Worm (Caenorhabditis elegans) whole organism, early embryonic: ENCODE results near the gene csq-1.
A peak's percentile ranks its signal among the peaks of the same experiment; 100 is the strongest.

Experiments used
- B0310.2 ChIP-seq: sonication (generic microtip); optimal IDR thresholded peaks from 2 replicates; lab custom pipeline; 2016; ENCODE audit warnings: mild to moderate bottlenecking, missing genetic modification characterization, missing compliant biosample characterization
- F13C5.2 ChIP-seq: sonication (generic microtip); optimal IDR thresholded peaks from 2 replicates; lab custom pipeline; 2017; ENCODE audit warnings: mild to moderate bottlenecking, missing genetic modification characterization, inconsistent platforms, missing compliant biosample characterization
- aly-1 ChIP-seq: sonication (generic microtip); optimal IDR thresholded peaks from 2 replicates; lab custom pipeline; 2016; ENCODE audit warnings: missing genetic modification characterization, missing compliant biosample characterization
- ama-1 ChIP-seq: fragments of 150-350 bp; optimal IDR thresholded peaks from 2 replicates; lab custom pipeline; 2014
- ceh-13 ChIP-seq: fragments of 200-800 bp; sonication (Bioruptor generic); optimal IDR thresholded peaks from 2 replicates; lab custom pipeline; 2018; ENCODE audit warnings: mild to moderate bottlenecking, missing genetic modification characterization, missing compliant biosample characterization
- ceh-36 ChIP-seq: sonication (generic microtip); optimal IDR thresholded peaks from 2 replicates; lab custom pipeline; 2016; ENCODE audit warnings: missing genetic modification characterization, inconsistent platforms, missing compliant biosample characterization
- ets-7 ChIP-seq: sonication (generic microtip); optimal IDR thresholded peaks from 2 replicates; lab custom pipeline; 2016; ENCODE audit warnings: missing genotype, missing genetic modification characterization, missing compliant biosample characterization
- flt-1 ChIP-seq: fragments of 200-800 bp; sonication (Bioruptor generic); IDR thresholded peaks from 2 replicates; pipeline ENCODE4 v1.3.6; 2022; ENCODE audit warnings: missing genetic modification characterization, missing compliant biosample characterization
- hmbx-1 ChIP-seq: sonication (generic microtip); optimal IDR thresholded peaks from 2 replicates; lab custom pipeline; 2016; ENCODE audit warnings: mild to moderate bottlenecking, missing genetic modification characterization, missing compliant biosample characterization
- hmg-4 ChIP-seq: fragments of 200-800 bp; sonication (Bioruptor generic); optimal IDR thresholded peaks from 2 replicates; lab custom pipeline; 2018; ENCODE audit warnings: mild to moderate bottlenecking, missing genetic modification characterization, missing compliant biosample characterization
- hnd-1 ChIP-seq: sonication (generic microtip); optimal IDR thresholded peaks from 2 replicates; lab custom pipeline; 2016; ENCODE audit warnings: missing genetic modification characterization, missing compliant biosample characterization
- pes-1 ChIP-seq: fragments of 200-800 bp; sonication (Bioruptor generic); IDR thresholded peaks from 2 replicates; pipeline ENCODE4 v1.3.6; 2022; ENCODE audit warnings: missing genetic modification reagents, missing genetic modification characterization, missing compliant biosample characterization
- scrt-1 ChIP-seq: fragments of 200-800 bp; sonication (Bioruptor generic); IDR thresholded peaks from 2 replicates; pipeline ENCODE4 v1.3.6; 2022; ENCODE audit warnings: missing genetic modification characterization, missing compliant biosample characterization
- sea-1 ChIP-seq: fragments of 200-800 bp; sonication (Bioruptor generic); conservative IDR thresholded peaks from 2 replicates; pipeline ENCODE4 v1.3.6; 2022; ENCODE audit warnings: missing genetic modification characterization, missing compliant biosample characterization
- tbx-11 ChIP-seq: fragments of 200-800 bp; sonication (Bioruptor generic); IDR thresholded peaks from 2 replicates; pipeline ENCODE4 v1.3.6; 2022; ENCODE audit warnings: missing genetic modification characterization, missing compliant biosample characterization
- tbx-37 ChIP-seq: fragments of 200-800 bp; sonication (Bioruptor generic); conservative IDR thresholded peaks from 2 replicates; pipeline ENCODE4 v1.3.6; 2022; ENCODE audit warnings: missing genetic modification reagents, missing genetic modification characterization, missing compliant biosample characterization
- tra-4 ChIP-seq: sonication (generic microtip); optimal IDR thresholded peaks from 2 replicates; lab custom pipeline; 2017; ENCODE audit warnings: missing genetic modification characterization, missing compliant biosample characterization

The csq-1 gene

DNA sequence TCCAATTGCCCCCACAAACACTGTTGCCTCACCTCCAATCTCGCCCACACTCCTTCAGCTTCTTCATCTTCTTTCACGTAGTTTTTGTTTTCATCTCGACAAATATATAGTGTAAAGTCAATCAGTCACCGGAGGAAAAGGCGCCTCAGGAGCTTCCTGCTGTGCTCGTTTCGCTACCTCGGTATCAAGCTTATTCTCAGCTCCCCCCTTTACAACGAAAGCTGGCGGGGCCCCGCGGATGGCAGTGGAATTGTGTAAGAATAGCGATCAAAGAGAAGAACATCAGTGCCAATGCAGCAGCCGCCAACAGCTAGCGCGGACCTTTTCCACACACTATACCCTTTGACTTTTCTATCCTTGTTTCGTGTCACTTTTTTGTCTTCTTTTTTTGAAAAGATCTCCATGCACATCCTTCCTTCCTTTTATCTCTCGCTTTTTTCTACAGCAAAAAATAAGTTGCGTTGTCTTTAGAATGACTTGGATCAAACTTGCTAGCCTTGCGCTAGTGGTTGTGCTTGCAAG lies at the start of gene csq-1:
csq-1 (plus strand) TSS at position 472 of the 522 bp plus-strand sequence.
- no peak for TF ChIP-seq aly-1
- no peak for TF ChIP-seq ama-1
- no peak for TF ChIP-seq hmbx-1 (tag; lab: Kevin White, UChicago)
- no peak for TF ChIP-seq tbx-11
- no peak for TF ChIP-seq B0310.2 (tag; lab: Kevin White, UChicago)

ce11 chrX:14636157-14636556 lies 48.5 kb upstream of the csq-1 start, which contains the start of gene F54E4.3:
TSS of gene F54E4.3 (minus strand) at chrX:14636421.
- TF ChIP-seq ama-1, result no peak
- no peak for TF ChIP-seq ceh-36 (tag; lab: Kevin White, UChicago)
- TF ChIP-seq scrt-1 (GFP tag; lab: Robert Waterston, UW), result no peak
- no peak for TF ChIP-seq sea-1 (GFP tag; lab: Robert Waterston, UW)
- TF ChIP-seq tbx-37 (GFP tag; lab: Robert Waterston, UW), result no peak
- no peak for TF ChIP-seq flt-1
- TF ChIP-seq tbx-11, result no peak
- no peak for TF ChIP-seq aly-1
- no peak for TF ChIP-seq hmbx-1 (tag; lab: Kevin White, UChicago)

ce11 chrX:14636712-14637111 lies 48.0 kb upstream of the csq-1 start:
- TF ChIP-seq hmg-4, result peak; percentile 52
- no peak for TF ChIP-seq hmbx-1 (tag; lab: Kevin White, UChicago)

- TF ChIP-seq hnd-1 (tag; lab: Kevin White, UChicago), result no peak
- TF ChIP-seq ama-1, result no peak
- TF ChIP-seq flt-1, result no peak
- TF ChIP-seq sea-1 (GFP tag; lab: Robert Waterston, UW), result no peak
- TF ChIP-seq ceh-13 (GFP tag; lab: Kevin White, UChicago), result no peak
- TF ChIP-seq tbx-11, result no peak
- no peak for TF ChIP-seq ceh-36 (tag; lab: Kevin White, UChicago)
- TF ChIP-seq scrt-1 (GFP tag; lab: Robert Waterston, UW), result no peak
- TF ChIP-seq hmbx-1 (tag; lab: Kevin White, UChicago), result no peak
- TF ChIP-seq B0310.2 (tag; lab: Kevin White, UChicago), result no peak
- no peak for TF ChIP-seq hmg-4
- no peak for TF ChIP-seq pes-1
- TF ChIP-seq aly-1, result no peak
- no peak for TF ChIP-seq tra-4 (tag; lab: Kevin White, UChicago)
- no peak for TF ChIP-seq tbx-37 (GFP tag; lab: Robert Waterston, UW)
These were observed 47.2 kb upstream of the csq-1 start for ce11 chrX:14637445-14637844.

DNA sequence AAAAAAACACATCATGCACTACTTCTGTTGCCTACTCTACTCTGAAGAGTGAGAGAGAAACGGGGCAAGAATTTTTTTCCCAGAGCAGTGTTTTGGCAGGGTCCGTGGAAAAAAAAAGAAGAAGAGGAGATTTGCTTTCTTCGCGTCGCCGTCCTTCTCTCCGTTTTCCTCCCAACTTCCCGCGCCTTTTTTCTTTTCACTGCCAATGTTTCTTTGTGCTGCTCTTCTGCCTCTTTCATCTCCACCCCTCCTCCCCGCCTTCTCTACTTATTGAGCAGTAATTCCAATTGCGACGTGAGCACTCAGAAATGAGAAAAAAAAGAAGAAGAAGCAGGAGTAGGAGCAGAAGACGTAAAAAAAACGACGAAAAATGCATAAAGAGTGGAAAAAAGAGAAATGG lies 44.7 kb upstream of the csq-1 start:
- TF ChIP-seq ama-1 (no peak), F13C5.2 (tag; lab: Kevin White, UChicago) (no peak)

ce11 chrX:14645392-14645791 lies 39.3 kb upstream of the csq-1 start, which contains the start of gene F54E4.4:
TSS of gene F54E4.4 (minus strand) at chrX:14645492.
- TF ChIP-seq hmg-4 (no peak), scrt-1 (GFP tag; lab: Robert Waterston, UW) (no peak), tbx-11 (no peak), flt-1 (no peak), ets-7 (tag; lab: Kevin White, UChicago) (no peak), hnd-1 (tag; lab: Kevin White, UChicago) (no peak), B0310.2 (tag; lab: Kevin White, UChicago) (no peak), tra-4 (tag; lab: Kevin White, UChicago) (no peak), ama-1 (no peak), sea-1 (GFP tag; lab: Robert Waterston, UW) (no peak), tbx-37 (GFP tag; lab: Robert Waterston, UW) (no peak), pes-1 (no peak), F13C5.2 (tag; lab: Kevin White, UChicago) (no peak), hmbx-1 (tag; lab: Kevin White, UChicago) (no peak), aly-1 (no peak), ceh-36 (tag; lab: Kevin White, UChicago) (no peak), ceh-13 (GFP tag; lab: Kevin White, UChicago) (no peak)

ce11 chrX:14649224-14649623 lies 35.5 kb upstream of the csq-1 start:
- TF ChIP-seq aly-1, result no peak
- no peak for TF ChIP-seq ceh-13 (GFP tag; lab: Kevin White, UChicago)
- no peak for TF ChIP-seq scrt-1 (GFP tag; lab: Robert Waterston, UW)
- TF ChIP-seq ets-7 (tag; lab: Kevin White, UChicago), result no peak
- no peak for TF ChIP-seq ceh-36 (tag; lab: Kevin White, UChicago)
- no peak for TF ChIP-seq tbx-11
- no peak for TF ChIP-seq hnd-1 (tag; lab: Kevin White, UChicago)
- TF ChIP-seq tbx-37 (GFP tag; lab: Robert Waterston, UW), result no peak

DNA sequence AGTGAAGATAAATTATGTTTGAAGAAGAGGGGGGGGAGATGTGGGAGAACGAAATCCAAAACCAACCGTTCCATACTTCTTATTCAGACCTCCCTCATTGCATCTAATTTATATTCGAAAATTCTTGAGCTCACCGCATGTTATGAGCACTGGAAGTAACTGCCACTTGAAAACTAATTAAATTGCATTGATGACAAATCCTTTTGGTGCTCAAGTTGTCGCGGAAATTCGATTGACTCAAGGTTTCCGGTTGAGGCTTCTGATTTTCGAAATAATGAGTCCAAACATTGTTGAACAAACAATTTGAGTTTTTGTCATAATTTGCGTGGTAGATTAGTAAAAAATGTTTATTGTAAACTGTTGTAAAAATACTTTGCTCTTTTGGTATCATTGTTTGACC lies 32.6 kb upstream of the csq-1 start:
- TF ChIP-seq B0310.2 (tag; lab: Kevin White, UChicago) (no peak), hmbx-1 (tag; lab: Kevin White, UChicago) (no peak), F13C5.2 (tag; lab: Kevin White, UChicago) (no peak), ama-1 (no peak), scrt-1 (GFP tag; lab: Robert Waterston, UW) (no peak), ets-7 (tag; lab: Kevin White, UChicago) (no peak), hmg-4 (no peak), tra-4 (tag; lab: Kevin White, UChicago) (no peak), flt-1 (no peak), tbx-11 (no peak), pes-1 (no peak)

- TF ChIP-seq ets-7 (tag; lab: Kevin White, UChicago) (no peak), hmg-4 (peak; percentile 26)
These were observed 31.2 kb upstream of the csq-1 start for ce11 chrX:14653486-14653885.
